Worm (Caenorhabditis elegans) whole organism, L1 larva: ENCODE data around the gene C06E2.1.

ENCODE experiments used
- C16A3.4 ChIP-seq: fragments of 150-350 bp; optimal IDR thresholded peaks from 2 replicates; lab custom pipeline; 2014; ENCODE audit warnings: missing biosample characterization, missing genetic modification characterization
- ceh-8 ChIP-seq: fragments of 200-800 bp; sonication (Bioruptor generic); optimal IDR thresholded peaks from 2 replicates; lab custom pipeline; 2018; ENCODE audit warnings: mild to moderate bottlenecking, missing genetic modification characterization, moderate library complexity, missing compliant biosample characterization
- ceh-82 ChIP-seq, 3 experiments: fragments of 150-350 bp in 1 of 3; sonication (generic microtip) in 2 of 3; optimal IDR thresholded peaks; 2 replicates each; lab custom pipeline; 2014 to 2017; ENCODE audit warnings: missing biosample characterization in 3 of 3, missing genetic modification characterization in 3 of 3
- efl-1 ChIP-seq, 4 experiments: fragments of 150-350 bp; optimal IDR thresholded peaks in 3 of 4; peaks in 1 of 4; 1 replicate in 1 of 4; 2 replicates in 3 of 4; lab custom pipeline; 2014; ENCODE audit warnings: missing biosample characterization in 2 of 4, missing genetic modification characterization in 2 of 4, missing genetic modification reagents in 2 of 4
- egl-27 ChIP-seq, 2 experiments: fragments of 150-350 bp in 1 of 2; sonication (generic microtip); optimal IDR thresholded peaks; 3 replicates each; lab custom pipeline; 2017 to 2018; ENCODE audit warnings: missing biosample characterization in 2 of 2, missing genetic modification characterization in 2 of 2, missing genetic modification reagents in 2 of 2
- hlh-17 ChIP-seq: fragments of 200-800 bp; sonication (Bioruptor generic); optimal IDR thresholded peaks from 2 replicates; lab custom pipeline; 2018; ENCODE audit warnings: missing genetic modification characterization, mild to moderate bottlenecking, missing compliant biosample characterization, moderate library complexity, borderline replicate concordance
- lin-14 ChIP-seq: fragments of 200-800 bp; sonication (Bioruptor generic); optimal IDR thresholded peaks from 2 replicates; lab custom pipeline; 2018; ENCODE audit warnings: mild to moderate bottlenecking, missing genetic modification characterization, moderate library complexity, missing compliant biosample characterization
- lir-3 ChIP-seq: sonication (generic microtip); optimal IDR thresholded peaks from 2 replicates; lab custom pipeline; 2016; ENCODE audit warnings: mild to moderate bottlenecking, missing genetic modification characterization, moderate library complexity, missing compliant biosample characterization; ENCODE audit not compliant: poor library complexity
- mab-9 ChIP-seq: fragments of 200-800 bp; sonication (Bioruptor generic); IDR thresholded peaks from 2 replicates; pipeline ENCODE4 v1.3.6; 2022; ENCODE audit warnings: missing genetic modification reagents, missing genetic modification characterization, missing compliant biosample characterization
- nhr-237 ChIP-seq: fragments of 150-350 bp; optimal IDR thresholded peaks from 2 replicates; lab custom pipeline; 2014; ENCODE audit warnings: missing biosample characterization, missing genetic modification characterization
- nhr-85 ChIP-seq: sonication (generic microtip); peaks from one replicate; lab custom pipeline; 2016; ENCODE audit warnings: missing genetic modification characterization, inconsistent platforms, missing compliant biosample characterization

C06E2.1 gene

ce11 chrX:8824437-8824836 is 50.2 kb downstream of the C06E2.1 start, which contains the start of gene ifd-1 (continued):
- TF ChIP-seq efl-1 (optimal IDR thresholded peaks at IDR 0.05; lab: Kevin White, UChicago): no peak
- TF ChIP-seq efl-1 (GFP tag; optimal IDR thresholded peaks at IDR 0.05 in 1 of 2; lab: Kevin White, UChicago): peak in 1 of 2 experiments; percentile 47
- TF ChIP-seq lir-3 (tag; lab: Kevin White, UChicago): no peak
- no peak for TF ChIP-seq egl-27 (tag; optimal IDR thresholded peaks at IDR 0.05; lab: Kevin White, UChicago)
- no peak for TF ChIP-seq ceh-8 (GFP tag; lab: Kevin White, UChicago)
- TF ChIP-seq ceh-82 (tag; optimal IDR thresholded peaks at IDR 0.05; lab: Kevin White, UChicago): no peak
- no peak for TF ChIP-seq mab-9 (GFP tag; lab: Robert Waterston, UW)
- TF ChIP-seq nhr-85 (tag; lab: Kevin White, UChicago): no peak
- no peak for TF ChIP-seq nhr-237 (tag; lab: Kevin White, UChicago)
- no peak for TF ChIP-seq hlh-17
- no peak for TF ChIP-seq lin-14 (GFP tag; lab: Kevin White, UChicago)
- TF ChIP-seq C16A3.4 (tag; lab: Kevin White, UChicago): no peak
